Worm (Caenorhabditis elegans): ENCODE data around the gene srd-36.

srd-36 gene

DNA sequence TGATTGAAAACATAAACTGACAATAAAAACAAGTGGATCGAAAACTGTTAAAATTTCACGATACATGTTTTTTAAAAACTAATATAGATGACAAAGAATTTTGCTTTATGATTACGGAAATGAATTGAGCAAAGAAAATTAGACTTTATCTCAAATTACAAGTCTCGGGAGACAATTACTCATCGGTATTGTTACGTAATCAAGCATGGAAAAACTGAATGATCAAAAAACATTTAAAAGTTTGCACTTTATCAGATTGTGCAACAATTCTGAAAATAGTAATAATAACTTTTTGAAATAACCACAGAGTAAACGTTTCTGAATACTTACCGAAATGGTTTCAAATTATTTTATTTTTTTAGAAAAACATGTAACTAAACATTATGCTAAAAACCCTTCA is 11.2 kb upstream of the srd-36 start, which contains the start of gene srd-43:
TSS of gene srd-43 (minus strand) at position 66 of the 400 bp plus-strand sequence.
- TF ChIP-seq hlh-30 (tag; optimal IDR thresholded peaks at IDR 0.05; ENCODE audit: insufficient read depth) (no peak), elt-4 (tag; optimal IDR thresholded peaks at IDR 0.05) (no peak)

- TF ChIP-seq hlh-8 (tag; optimal IDR thresholded peaks at IDR 0.05) (no peak), npax-4 (tag; optimal IDR thresholded peaks at IDR 0.05) (no peak), syd-9 (tag; optimal IDR thresholded peaks at IDR 0.05) (no peak)
Observed at ce11 chrX:13303357-13303756, 8.8 kb upstream of the srd-36 start, which contains the start of gene srd-42. Gene srd-42 (minus strand): TSS chrX:13303457.

DNA sequence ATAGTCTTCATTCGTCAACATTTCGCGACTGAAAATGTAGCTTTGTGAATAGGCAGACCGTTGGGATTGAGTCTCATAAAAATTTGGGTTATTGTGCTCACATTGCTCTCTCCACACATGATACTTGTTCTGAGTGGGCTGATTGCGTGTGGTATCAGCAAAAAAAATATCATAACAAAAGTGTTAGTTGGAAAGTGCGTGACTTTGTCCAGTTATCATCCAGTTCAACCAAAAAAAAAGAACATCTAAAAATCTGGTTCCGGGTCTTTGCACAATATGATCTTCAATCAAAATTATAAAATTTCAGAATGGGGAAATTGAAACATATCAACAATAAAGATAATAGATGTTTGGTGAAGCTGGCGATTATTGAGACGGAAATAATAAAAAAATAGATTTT is 5.9 kb upstream of the srd-36 start, which contains the start of gene srd-39:
TSS of gene srd-39 (minus strand) at position 101 of the 400 bp plus-strand sequence.
- no peak for TF ChIP-seq ztf-16 (tag; optimal IDR thresholded peaks at IDR 0.05)
- TF ChIP-seq T23F11.4 (GFP tag; optimal IDR thresholded peaks at IDR 0.05), result no peak
- no peak for TF ChIP-seq ahr-1 (tag; optimal IDR thresholded peaks at IDR 0.05)
- no peak for TF ChIP-seq pqm-1 (tag; optimal IDR thresholded peaks at IDR 0.05)
- TF ChIP-seq ceh-45 (GFP tag; IDR thresholded peaks at IDR 0.05), result no peak
- no peak for TF ChIP-seq dmd-4 (tag; optimal IDR thresholded peaks at IDR 0.05; ENCODE audit: borderline replicate concordance)
- TF ChIP-seq mec-3 (tag; optimal IDR thresholded peaks at IDR 0.05; ENCODE audit: borderline replicate concordance), result no peak
- no peak for TF ChIP-seq ceh-18 (tag; optimal IDR thresholded peaks at IDR 0.05)
- TF ChIP-seq ref-2 (tag; optimal IDR thresholded peaks at IDR 0.05), result no peak
- no peak for TF ChIP-seq ets-4 (tag; optimal IDR thresholded peaks at IDR 0.05)
- TF ChIP-seq eyg-1 (tag; optimal IDR thresholded peaks at IDR 0.05), result no peak

- TF ChIP-seq hlh-6 (tag; optimal IDR thresholded peaks at IDR 0.05), result no peak
- TF ChIP-seq hlh-15 (tag; optimal IDR thresholded peaks at IDR 0.05), result no peak
- TF ChIP-seq gmeb-2 (tag; optimal IDR thresholded peaks at IDR 0.05), result no peak
- TF ChIP-seq unc-42 (tag; optimal IDR thresholded peaks at IDR 0.05), result no peak
- no peak for TF ChIP-seq elt-4 (tag; optimal IDR thresholded peaks at IDR 0.05)
- no peak for TF ChIP-seq pat-9 (tag; optimal IDR thresholded peaks at IDR 0.05)
- TF ChIP-seq K09A11.1 (tag; optimal IDR thresholded peaks at IDR 0.05; ENCODE audit: insufficient read depth), result no peak
- no peak for TF ChIP-seq hlh-30 (tag; optimal IDR thresholded peaks at IDR 0.05; ENCODE audit: insufficient read depth)
Observed at ce11 chrX:13293023-13293422, 1.5 kb downstream of the srd-36 start.

DNA sequence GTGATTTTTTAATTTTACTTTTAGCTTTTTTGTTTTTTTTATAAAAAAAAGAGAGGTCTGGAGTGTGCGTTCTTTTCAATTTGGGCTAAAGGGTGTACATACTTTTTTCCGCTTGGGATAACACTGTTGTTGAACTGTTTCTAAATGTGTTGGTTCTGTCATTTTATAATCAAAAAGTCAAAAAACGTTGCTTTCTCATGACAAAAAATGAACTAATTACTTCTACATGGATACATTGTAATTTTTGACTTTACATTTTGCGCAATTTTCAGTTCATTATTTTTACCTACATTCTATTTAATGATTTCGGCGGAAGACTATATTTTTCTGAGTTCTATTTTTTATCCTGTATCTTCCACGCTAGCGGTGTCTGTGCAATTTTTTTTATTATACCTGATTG is 3.1 kb downstream of the srd-36 start, which contains the start of gene srd-38:
TSS of gene srd-38 (plus strand) at position 301 of the 400 bp plus-strand sequence.
- no peak for TF ChIP-seq C38D4.7 (GFP tag; optimal IDR thresholded peaks at IDR 0.05)
- no peak for TF ChIP-seq pag-3 (tag; optimal IDR thresholded peaks at IDR 0.05; ENCODE audit: borderline replicate concordance)
- no peak for TF ChIP-seq hlh-6 (tag; optimal IDR thresholded peaks at IDR 0.05)
- TF ChIP-seq C08G9.2 (tag; optimal IDR thresholded peaks at IDR 0.05), result no peak
- TF ChIP-seq gmeb-2 (tag; optimal IDR thresholded peaks at IDR 0.05), result no peak

DNA sequence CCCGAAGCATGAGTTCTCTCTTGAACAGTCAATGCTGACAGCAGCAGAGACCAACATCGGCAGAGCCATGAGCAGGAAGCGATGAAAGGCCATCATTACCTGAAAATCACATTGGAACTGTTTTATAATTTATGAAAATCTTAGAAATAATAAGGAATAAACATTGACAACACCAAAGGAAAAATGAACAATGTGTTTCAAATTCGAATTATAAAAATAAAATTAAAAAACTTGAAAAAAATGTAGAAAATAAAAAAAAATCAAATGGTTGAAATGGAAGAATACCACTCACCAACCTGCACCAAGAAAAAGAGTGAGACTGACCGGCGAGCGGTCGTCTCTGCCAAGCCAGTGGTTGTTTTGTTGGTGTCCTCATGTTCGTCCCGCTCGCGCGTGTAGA is 4.0 kb downstream of the srd-36 start, which contains the start of gene R04D3.3:
TSS of gene R04D3.3 (minus strand) at position 101 of the 400 bp plus-strand sequence.
- TF ChIP-seq pha-2 (tag; optimal IDR thresholded peaks at IDR 0.05) (no peak), hlh-15 (tag; optimal IDR thresholded peaks at IDR 0.05) (no peak), unc-55 (GFP tag; optimal IDR thresholded peaks at IDR 0.05) (no peak), fax-1 (tag; optimal IDR thresholded peaks at IDR 0.05) (no peak), elt-4 (tag; optimal IDR thresholded peaks at IDR 0.05) (no peak), hlh-13 (GFP tag; optimal IDR thresholded peaks at IDR 0.05) (no peak), ceh-9 (tag; optimal IDR thresholded peaks at IDR 0.05) (no peak), eyg-1 (tag; optimal IDR thresholded peaks at IDR 0.05) (no peak), ceh-34 (tag; optimal IDR thresholded peaks at IDR 0.05) (no peak), sdc-2 (tag; optimal IDR thresholded peaks at IDR 0.05) (no peak), unc-86 (tag; optimal IDR thresholded peaks at IDR 0.05) (no peak), ceh-24 (tag; optimal IDR thresholded peaks at IDR 0.05) (no peak), che-1 (tag; optimal IDR thresholded peaks at IDR 0.05) (no peak), ttx-3 (tag; optimal IDR thresholded peaks at IDR 0.05) (no peak)

All from whole organism, late embryonic.